Worm (Caenorhabditis elegans) whole organism, L4/young adult: ENCODE results near the gene tpan-1.
A peak's percentile ranks its signal among the peaks of the same experiment; 100 is the strongest.

Source experiments
- dao-5 ChIP-seq: sonication (generic microtip); optimal IDR thresholded peaks from 2 replicates; lab custom pipeline; 2016; ENCODE audit warnings: missing genotype, missing genetic modification characterization, moderate library complexity, missing compliant biosample characterization
- him-1 ChIP-seq: sonication (generic microtip); optimal IDR thresholded peaks from 2 replicates; lab custom pipeline; 2016; ENCODE audit warnings: missing genotype, missing genetic modification reagents, missing genetic modification characterization, missing compliant biosample characterization

- peak; percentile 40 for TF ChIP-seq him-1 (tag; lab: Kevin White, UChicago)
- no peak for TF ChIP-seq dao-5
These were observed 12.5 kb upstream of the tpan-1 start for ce11 chrV:20776761-20777160.
